Worm (Caenorhabditis elegans) whole organism, L2 larva: ENCODE data around the gene T21E8.6.

Experiments
- ZK546.5 ChIP-seq: sonication (generic microtip); optimal IDR thresholded peaks from 2 replicates; lab custom pipeline; 2017; ENCODE audit warnings: missing biosample characterization, missing genetic modification characterization
- elt-1 ChIP-seq: fragments of 150-350 bp; optimal IDR thresholded peaks from 2 replicates; lab custom pipeline; 2014; ENCODE audit warnings: missing biosample characterization, missing genetic modification characterization
- elt-3 ChIP-seq: sonication (generic microtip); optimal IDR thresholded peaks from 2 replicates; lab custom pipeline; 2017; ENCODE audit warnings: missing biosample characterization, missing genetic modification characterization
- lin-39 ChIP-seq: fragments of 150-350 bp; optimal IDR thresholded peaks from 2 replicates; lab custom pipeline; 2014; ENCODE audit warnings: missing biosample characterization, missing genetic modification reagents, missing genetic modification characterization
- nhr-12 ChIP-seq: fragments of 150-350 bp; optimal IDR thresholded peaks from 2 replicates; lab custom pipeline; 2014; ENCODE audit warnings: missing biosample characterization, missing genetic modification characterization
- nhr-77 ChIP-seq: fragments of 150-350 bp; optimal IDR thresholded peaks from 2 replicates; lab custom pipeline; 2014; ENCODE audit warnings: missing biosample characterization, missing genetic modification characterization
- skn-1 ChIP-seq: sonication (generic microtip); optimal IDR thresholded peaks from 2 replicates; lab custom pipeline; 2017; ENCODE audit warnings: missing biosample characterization, missing genetic modification characterization
- snpc-4 ChIP-seq: fragments of 150-350 bp; optimal IDR thresholded peaks from 2 replicates; lab custom pipeline; 2014; ENCODE audit warnings: missing biosample characterization, missing genetic modification characterization
- unc-62 ChIP-seq: fragments of 150-350 bp; optimal IDR thresholded peaks from 2 replicates; lab custom pipeline; 2014; ENCODE audit warnings: missing biosample characterization, missing genetic modification reagents, missing genetic modification characterization
- zag-1 ChIP-seq: fragments of 150-350 bp; optimal IDR thresholded peaks from 2 replicates; lab custom pipeline; 2014; ENCODE audit warnings: missing biosample characterization, missing genetic modification characterization

DNA sequence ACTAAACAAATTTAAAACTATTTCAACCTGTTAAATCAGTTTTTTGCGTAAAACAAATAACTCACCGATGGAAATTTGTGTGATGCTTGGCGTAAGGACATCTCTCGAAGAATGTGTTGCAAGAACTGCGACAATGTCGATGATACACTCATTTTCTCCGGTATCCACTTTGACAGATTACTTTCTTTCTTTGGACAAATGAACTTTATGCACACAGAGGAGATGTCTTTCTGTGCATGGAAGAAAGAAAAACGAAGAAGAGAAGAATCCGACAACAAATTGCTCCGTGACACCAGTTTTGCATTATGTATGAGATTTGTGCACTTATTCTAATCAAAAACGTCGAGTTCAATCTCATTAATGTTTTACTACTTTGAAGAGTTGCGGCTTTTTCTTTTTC, 43.5 kb upstream of the T21E8.6 start, which contains the start of gene plc-1:
- no peak for TF ChIP-seq snpc-4 (tag; lab: Kevin White, UChicago)
- TF ChIP-seq zag-1 (tag; lab: Kevin White, UChicago) = no peak
- TF ChIP-seq nhr-12 (tag; lab: Kevin White, UChicago) = no peak
- no peak for TF ChIP-seq skn-1 (tag; lab: Kevin White, UChicago)
- no peak for TF ChIP-seq nhr-77 (tag; lab: Kevin White, UChicago)
- no peak for TF ChIP-seq elt-3 (tag; lab: Kevin White, UChicago)
- no peak for TF ChIP-seq elt-1 (tag; lab: Kevin White, UChicago)
- no peak for TF ChIP-seq ZK546.5 (tag; lab: Kevin White, UChicago)
- no peak for TF ChIP-seq lin-39 (tag; lab: Kevin White, UChicago)
- TF ChIP-seq unc-62 (GFP tag; lab: Kevin White, UChicago) = no peak
